Fruit fly (Drosophila melanogaster) whole organism, prepupa: ENCODE measurements around the gene CG15891.

Experiments used
- Blimp-1 ChIP-seq: fragments of 200-800 bp; sonication (Bioruptor generic); optimal IDR thresholded peaks from 3 replicates; lab custom pipeline; 2017; ENCODE audit warnings: missing biosample characterization, missing genetic modification characterization, mild to moderate bottlenecking, moderate library complexity, missing genetic modification reagents
- CG15336 ChIP-seq: fragments of 200-800 bp; sonication (Bioruptor generic); IDR thresholded peaks from 2 replicates; pipeline ENCODE4 v1.3.6; 2022; ENCODE audit warnings: missing biosample characterization, missing genetic modification characterization
- CG3032 ChIP-seq: fragments of 200-800 bp; optimal IDR thresholded peaks from 2 replicates; lab custom pipeline; 2019; ENCODE audit warnings: missing biosample characterization, mild to moderate bottlenecking, missing genetic modification characterization, moderate library complexity
- CG8632 ChIP-seq: fragments of 200-800 bp; sonication (Bioruptor generic); optimal IDR thresholded peaks from 3 replicates; lab custom pipeline; 2016; ENCODE audit warnings: missing biosample characterization, missing genetic modification characterization
- Hr38 ChIP-seq: sonication (Bioruptor generic); optimal IDR thresholded peaks from 2 replicates; lab custom pipeline; 2016; ENCODE audit warnings: missing biosample characterization, missing genetic modification characterization
- ss ChIP-seq, 2 experiments: fragments of 200-800 bp; sonication (Bioruptor generic); optimal IDR thresholded peaks; 2 replicates in 1 of 2; 3 replicates in 1 of 2; lab custom pipeline; 2017 to 2018; ENCODE audit warnings: mild to moderate bottlenecking in 2 of 2, missing biosample characterization in 2 of 2, missing genetic modification characterization in 2 of 2, moderate library complexity in 1 of 2

DNA sequence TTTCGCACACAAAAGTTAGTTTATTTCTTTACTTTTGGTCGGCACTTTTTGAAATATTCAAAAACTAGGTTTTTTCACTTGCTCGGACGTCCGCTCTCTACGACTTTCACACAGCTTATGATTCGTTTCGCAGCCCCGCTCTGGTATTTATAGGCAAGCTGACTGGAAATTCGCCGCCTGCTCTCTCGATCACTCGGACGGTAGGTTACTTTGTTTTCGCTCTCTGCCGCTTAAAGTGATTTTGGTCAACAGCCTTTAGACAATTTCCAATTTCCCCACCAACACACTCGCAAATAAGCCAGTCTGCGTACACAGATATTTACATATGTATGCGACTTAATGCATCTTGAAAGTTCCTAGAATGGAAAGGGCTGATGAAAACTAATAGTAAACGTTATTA is 11.7 kb downstream of the CG15891 start, which contains the start of gene CG11700:
- no peak for TF ChIP-seq Blimp-1 (GFP tag; lab: Kevin White, UChicago)
- no peak for TF ChIP-seq CG15336
- no peak for TF ChIP-seq CG3032 (tag; lab: Kevin White, UChicago)
- TF ChIP-seq CG8632 (GFP tag; lab: Kevin White, UChicago), result no peak
- no peak for TF ChIP-seq ss (GFP tag; optimal IDR thresholded peaks at IDR 0.05; lab: Kevin White, UChicago)
- TF ChIP-seq Hr38 (GFP tag; lab: Kevin White, UChicago), result no peak
